Worm (Caenorhabditis elegans) whole organism, mixed stage, embryonic: ENCODE data around the gene gpx-5.

Experiments used
- bed-3 ChIP-seq: fragments of 200-800 bp; sonication (Bioruptor generic); optimal IDR thresholded peaks from 3 replicates; lab custom pipeline; 2018; ENCODE audit warnings: mild to moderate bottlenecking, missing genetic modification characterization, moderate library complexity, missing compliant biosample characterization
- ceh-39 ChIP-seq: fragments of 150-350 bp; optimal IDR thresholded peaks from 2 replicates; lab custom pipeline; 2014; ENCODE audit warnings: missing biosample characterization, missing genetic modification characterization
- ceh-43 ChIP-seq: fragments of 200-800 bp; sonication (Bioruptor generic); optimal IDR thresholded peaks from 2 replicates; lab custom pipeline; 2018; ENCODE audit warnings: mild to moderate bottlenecking, missing genetic modification characterization, moderate library complexity, missing compliant biosample characterization
- ces-1 ChIP-seq: fragments of 150-350 bp; optimal IDR thresholded peaks from 2 replicates; lab custom pipeline; 2014; ENCODE audit warnings: missing biosample characterization, missing genetic modification reagents, missing genetic modification characterization
- cnd-1 ChIP-seq: fragments of 200-800 bp; sonication (Bioruptor generic); optimal IDR thresholded peaks from 2 replicates; lab custom pipeline; 2018; ENCODE audit warnings: mild to moderate bottlenecking, missing genetic modification characterization, missing compliant biosample characterization
- elt-1 ChIP-seq: sonication (generic microtip); optimal IDR thresholded peaks from 2 replicates; lab custom pipeline; 2017; ENCODE audit warnings: missing genetic modification characterization, mild to moderate bottlenecking, missing compliant biosample characterization, antibody characterized with exemption, moderate library complexity, borderline replicate concordance; ENCODE audit not compliant: insufficient read depth
- mab-5 ChIP-seq: fragments of 150-350 bp; optimal IDR thresholded peaks from 2 replicates; lab custom pipeline; 2014; ENCODE audit warnings: missing biosample characterization, missing genetic modification characterization
- nhr-28 ChIP-seq: fragments of 150-350 bp; optimal IDR thresholded peaks from 2 replicates; lab custom pipeline; 2014; ENCODE audit warnings: missing biosample characterization, missing genetic modification characterization
- nhr-76 ChIP-seq: sonication (generic microtip); optimal IDR thresholded peaks from 2 replicates; lab custom pipeline; 2017; ENCODE audit warnings: missing biosample characterization, missing genetic modification characterization
- sem-2 ChIP-seq: fragments of 200-800 bp; sonication (Bioruptor generic); optimal IDR thresholded peaks from 2 replicates; lab custom pipeline; 2018; ENCODE audit warnings: mild to moderate bottlenecking, missing genetic modification characterization, missing compliant biosample characterization
- snpc-4 ChIP-seq: fragments of 150-350 bp; optimal IDR thresholded peaks from 2 replicates; lab custom pipeline; 2014; ENCODE audit warnings: missing biosample characterization, missing genetic modification characterization
- zip-8 ChIP-seq: fragments of 150-350 bp; optimal IDR thresholded peaks from 2 replicates; lab custom pipeline; 2014; ENCODE audit warnings: missing biosample characterization, missing genetic modification characterization
- ztf-11 ChIP-seq: fragments of 150-350 bp; optimal IDR thresholded peaks from 2 replicates; lab custom pipeline; 2014; ENCODE audit warnings: missing biosample characterization, missing genetic modification characterization

The gpx-5 gene

ce11 chrX:9635376-9635775 is 50.9 kb downstream of the gpx-5 start, which contains the start of gene F34H10.5:
F34H10.5 (plus strand) TSS chrX:9635676.
- TF ChIP-seq nhr-76 (tag; lab: Kevin White, UChicago) (no peak), mab-5 (tag; lab: Kevin White, UChicago) (no peak), ztf-11 (no peak), ceh-43 (GFP tag; lab: Kevin White, UChicago) (no peak), nhr-28 (tag; lab: Kevin White, UChicago) (no peak), cnd-1 (no peak), ceh-39 (no peak), sem-2 (GFP tag; lab: Kevin White, UChicago) (no peak), snpc-4 (no peak), bed-3 (GFP tag; lab: Kevin White, UChicago) (no peak), ces-1 (GFP tag; lab: Kevin White, UChicago) (no peak), elt-1 (tag; lab: Kevin White, UChicago) (no peak), zip-8 (tag; lab: Kevin White, UChicago) (no peak)
